Fruit fly (Drosophila melanogaster) whole organism, embryonic: ENCODE data around the gene Cpr67Fa1.
A peak's percentile ranks its signal among the peaks of the same experiment; 100 is the strongest.

Experiments
- CG10431 ChIP-seq: fragments of 200-800 bp; sonication (Bioruptor generic); optimal IDR thresholded peaks from 3 replicates; lab custom pipeline; 2018; ENCODE audit warnings: missing biosample characterization, mild to moderate bottlenecking, missing genetic modification characterization
- CG11695 ChIP-seq: fragments of 200-800 bp; sonication (Bioruptor generic); IDR thresholded peaks from 3 replicates; pipeline ENCODE4 v1.3.6; 2022; ENCODE audit warnings: missing biosample characterization, missing genetic modification characterization
- CG12104 ChIP-seq: fragments of 200-800 bp; sonication (Bioruptor generic); optimal IDR thresholded peaks from 3 replicates; lab custom pipeline; 2016; ENCODE audit warnings: missing biosample characterization, missing genetic modification characterization
- CG13287 ChIP-seq: fragments of 200-800 bp; sonication (Bioruptor generic); IDR thresholded peaks from 2 replicates; pipeline ENCODE4 v1.3.6; 2022; ENCODE audit warnings: missing biosample characterization, missing genetic modification characterization; ENCODE audit not compliant: partially characterized antibody
- CG17328 ChIP-seq: fragments of 200-800 bp; sonication (Bioruptor generic); IDR thresholded peaks from 2 replicates; pipeline ENCODE4 v1.3.6; 2022; ENCODE audit warnings: missing biosample characterization, missing genetic modification characterization
- CG2199 ChIP-seq: fragments of 200-800 bp; sonication (Bioruptor generic); IDR thresholded peaks from 3 replicates; pipeline ENCODE4 v1.3.6; 2022; ENCODE audit warnings: missing biosample characterization, missing genetic modification characterization
- CG31224 ChIP-seq: fragments of 200-800 bp; sonication (Bioruptor generic); IDR thresholded peaks from 2 replicates; pipeline ENCODE4 v1.3.6; 2022; ENCODE audit warnings: missing biosample characterization, missing genetic modification characterization
- CG33557 ChIP-seq: fragments of 200-800 bp; sonication (Bioruptor generic); optimal IDR thresholded peaks from 2 replicates; lab custom pipeline; 2019; ENCODE audit warnings: missing biosample characterization, mild to moderate bottlenecking, missing genetic modification characterization, moderate library complexity
- CG3726 ChIP-seq: fragments of 200-800 bp; sonication (Bioruptor generic); IDR thresholded peaks from 3 replicates; pipeline ENCODE4, ENCODE4 v1.3.6; 2022; ENCODE audit warnings: missing biosample characterization, missing genetic modification characterization
- CG3838 ChIP-seq: fragments of 200-800 bp; sonication (Bioruptor generic); optimal IDR thresholded peaks from 3 replicates; lab custom pipeline; 2016; ENCODE audit warnings: missing biosample characterization, missing genetic modification characterization
- CG6654 ChIP-seq: fragments of 200-800 bp; sonication (Bioruptor generic); optimal IDR thresholded peaks from 2 replicates; lab custom pipeline; 2017; ENCODE audit warnings: missing biosample characterization, mild to moderate bottlenecking, missing genetic modification characterization
- CG8281 ChIP-seq: fragments of 200-800 bp; sonication (Bioruptor generic); optimal IDR thresholded peaks from 2 replicates; lab custom pipeline; 2018; ENCODE audit warnings: missing biosample characterization, mild to moderate bottlenecking, missing genetic modification characterization, moderate library complexity
- CG9727 ChIP-seq: fragments of 200-800 bp; sonication (Bioruptor generic); optimal IDR thresholded peaks from 3 replicates; lab custom pipeline; 2017; ENCODE audit warnings: missing biosample characterization, mild to moderate bottlenecking, missing genetic modification characterization
- Dref ChIP-seq: fragments of 200-800 bp; sonication (Bioruptor generic); IDR thresholded peaks from 2 replicates; pipeline ENCODE4 v1.3.6; 2022; ENCODE audit warnings: missing biosample characterization, missing genetic modification characterization
- Elba2 ChIP-seq: fragments of 200-800 bp; sonication (Bioruptor generic); optimal IDR thresholded peaks from 3 replicates; lab custom pipeline; 2016; ENCODE audit warnings: missing biosample characterization, missing genetic modification characterization
- Fer1 ChIP-seq: fragments of 200-800 bp; sonication (Bioruptor generic); optimal IDR thresholded peaks from 2 replicates; lab custom pipeline; 2017; ENCODE audit warnings: missing biosample characterization, mild to moderate bottlenecking, missing genetic modification characterization
- HLH4C ChIP-seq: fragments of 200-800 bp; sonication (Bioruptor generic); IDR thresholded peaks from 3 replicates; pipeline ENCODE4 v1.3.6; 2022; ENCODE audit warnings: missing biosample characterization, missing genetic modification characterization; ENCODE audit not compliant: partially characterized antibody
- NfI ChIP-seq: fragments of 200-800 bp; sonication (Bioruptor generic); optimal IDR thresholded peaks from 3 replicates; lab custom pipeline; 2018; ENCODE audit warnings: missing biosample characterization, mild to moderate bottlenecking, missing genetic modification characterization, moderate library complexity
- Pdp1 ChIP-seq, 2 experiments: fragments of 200-800 bp; sonication (Bioruptor generic); optimal IDR thresholded peaks; 3 replicates each; lab custom pipeline; 2016; ENCODE audit warnings: missing biosample characterization in 2 of 2, missing genetic modification characterization in 2 of 2, mild to moderate bottlenecking in 1 of 2, moderate library complexity in 1 of 2
- Side ChIP-seq: fragments of 200-800 bp; sonication (Bioruptor generic); optimal IDR thresholded peaks from 2 replicates; lab custom pipeline; 2016; ENCODE audit warnings: missing biosample characterization, missing genetic modification characterization
- Six4 ChIP-seq: fragments of 200-800 bp; sonication (Bioruptor generic); optimal IDR thresholded peaks from 2 replicates; lab custom pipeline; 2016; ENCODE audit warnings: missing biosample characterization, missing genetic modification characterization
- Sox102F ChIP-seq: fragments of 200-800 bp; sonication (Bioruptor generic); optimal IDR thresholded peaks from 2 replicates; lab custom pipeline; 2018; ENCODE audit warnings: missing biosample characterization, mild to moderate bottlenecking, missing genetic modification characterization, moderate library complexity
- Stat92E ChIP-seq, 3 experiments: fragments of >200 bp in 2 of 3; fragments of 200-800 bp in 1 of 3; sonication (Bioruptor generic) in 1 of 3; optimal IDR thresholded peaks; 2 replicates each; lab custom pipeline; 2017 to 2019; ENCODE audit warnings: missing biosample characterization in 3 of 3, missing genetic modification characterization in 3 of 3, mild to moderate bottlenecking in 1 of 3, moderate library complexity in 1 of 3
- Usf ChIP-seq: fragments of 200-800 bp; sonication (Bioruptor generic); optimal IDR thresholded peaks from 2 replicates; lab custom pipeline; 2017; ENCODE audit warnings: missing genotype, missing biosample characterization, missing genetic modification characterization
- Vsx1 ChIP-seq: fragments of 200-800 bp; sonication (Bioruptor generic); optimal IDR thresholded peaks from 2 replicates; lab custom pipeline; 2017; ENCODE audit warnings: missing biosample characterization, mild to moderate bottlenecking, missing genetic modification characterization, missing genetic modification reagents
- ab ChIP-seq: fragments of 200-800 bp; sonication (Bioruptor generic); optimal IDR thresholded peaks from 2 replicates; lab custom pipeline; 2016; ENCODE audit warnings: missing biosample characterization, missing genetic modification characterization
- abd-A ChIP-seq: fragments of 200-800 bp; sonication (Bioruptor generic); optimal IDR thresholded peaks from 3 replicates; lab custom pipeline; 2019; ENCODE audit warnings: missing biosample characterization, mild to moderate bottlenecking, missing genetic modification characterization, moderate library complexity
- ase ChIP-seq: fragments of 200-800 bp; sonication (Bioruptor generic); IDR thresholded peaks from 3 replicates; pipeline ENCODE4 v1.3.6; 2022; ENCODE audit warnings: missing biosample characterization, missing genetic modification characterization
- ash1 ChIP-seq: fragments of 200-800 bp; sonication (Bioruptor generic); optimal IDR thresholded peaks from 2 replicates; lab custom pipeline; 2018; ENCODE audit warnings: missing biosample characterization, mild to moderate bottlenecking, missing genetic modification characterization
- bab2 ChIP-seq: fragments of 200-800 bp; sonication (Bioruptor generic); optimal IDR thresholded peaks from 2 replicates; lab custom pipeline; 2016; ENCODE audit warnings: missing biosample characterization, missing genetic modification characterization
- bigmax ChIP-seq: fragments of 200-800 bp; sonication (Bioruptor generic); optimal IDR thresholded peaks from 2 replicates; lab custom pipeline; 2018; ENCODE audit warnings: missing biosample characterization, mild to moderate bottlenecking, missing genetic modification characterization
- chinmo ChIP-seq: fragments of 200-800 bp; sonication (Bioruptor generic); IDR thresholded peaks from 4 replicates; pipeline ENCODE4 v1.3.6; 2022; ENCODE audit warnings: missing biosample characterization, missing genetic modification characterization; ENCODE audit not compliant: partially characterized antibody
- dimm ChIP-seq: fragments of 200-800 bp; sonication (Bioruptor generic); IDR thresholded peaks from 2 replicates; pipeline ENCODE4 v1.3.6; 2022; ENCODE audit warnings: missing biosample characterization, missing genetic modification characterization
- dmrt11E ChIP-seq: fragments of 200-800 bp; sonication (Bioruptor generic); optimal IDR thresholded peaks from 3 replicates; lab custom pipeline; 2018; ENCODE audit warnings: missing biosample characterization, mild to moderate bottlenecking, missing genetic modification characterization, moderate library complexity
- emc ChIP-seq: fragments of 200-800 bp; sonication (Bioruptor generic); optimal IDR thresholded peaks from 2 replicates; lab custom pipeline; 2016; ENCODE audit warnings: missing biosample characterization, missing genetic modification characterization
- fd64A ChIP-seq: fragments of 200-800 bp; sonication (Bioruptor generic); optimal IDR thresholded peaks from 3 replicates; lab custom pipeline; 2018; ENCODE audit warnings: missing biosample characterization, mild to moderate bottlenecking, missing genetic modification characterization
- gsb-n ChIP-seq: fragments of 200-800 bp; sonication (Bioruptor generic); optimal IDR thresholded peaks from 3 replicates; lab custom pipeline; 2018; ENCODE audit warnings: missing biosample characterization, mild to moderate bottlenecking, missing genetic modification characterization
- her ChIP-seq: fragments of 200-800 bp; sonication (Bioruptor generic); optimal IDR thresholded peaks from 2 replicates; lab custom pipeline; 2016; ENCODE audit warnings: missing biosample characterization, missing genetic modification characterization
- odd ChIP-seq: fragments of 200-800 bp; sonication (Bioruptor generic); optimal IDR thresholded peaks from 2 replicates; lab custom pipeline; 2017; ENCODE audit warnings: missing biosample characterization, mild to moderate bottlenecking, missing genetic modification characterization
- pan ChIP-seq, 4 experiments: fragments of >200 bp in 3 of 4; fragments of 200-800 bp in 1 of 4; sonication (Bioruptor generic) in 1 of 4; optimal IDR thresholded peaks in 3 of 4; IDR thresholded peaks in 1 of 4; 2 replicates each; pipeline versions ENCODE4 v1.3.6 to Lab custom; 2017 to 2022; ENCODE audit warnings: missing biosample characterization in 2 of 4, missing genetic modification characterization in 2 of 4, mixed read lengths in 1 of 4
- pzg ChIP-seq: fragments of 200-800 bp; sonication (Bioruptor generic); optimal IDR thresholded peaks from 3 replicates; lab custom pipeline; 2018; ENCODE audit warnings: missing biosample characterization, mild to moderate bottlenecking, missing genetic modification characterization, moderate library complexity
- sd ChIP-seq: fragments of 200-800 bp; sonication (Bioruptor generic); optimal IDR thresholded peaks from 3 replicates; lab custom pipeline; 2018; ENCODE audit warnings: missing biosample characterization, mild to moderate bottlenecking, missing genetic modification characterization, moderate library complexity
- sens ChIP-seq: fragments of 200-800 bp; sonication (Bioruptor generic); peaks from one replicate; lab custom pipeline; 2016; ENCODE audit warnings: missing biosample characterization, missing genetic modification characterization
- sisA ChIP-seq: fragments of 200-800 bp; sonication (Bioruptor generic); IDR thresholded peaks from 2 replicates; pipeline ENCODE4 v1.3.6; 2022; ENCODE audit warnings: missing biosample characterization, missing genetic modification characterization
- tll ChIP-seq, 2 experiments: fragments of 200-800 bp in 1 of 2; fragments of >200 bp in 1 of 2; sonication (Bioruptor generic) in 1 of 2; optimal IDR thresholded peaks; 2 replicates each; lab custom pipeline; 2017 to 2019; ENCODE audit warnings: missing biosample characterization in 2 of 2, missing genetic modification characterization in 2 of 2, mild to moderate bottlenecking in 1 of 2, moderate library complexity in 1 of 2
- tna ChIP-seq: fragments of 200-800 bp; sonication (Bioruptor generic); IDR thresholded peaks from 2 replicates; pipeline ENCODE4 v1.3.6; 2022; ENCODE audit warnings: missing biosample characterization, missing genetic modification characterization; ENCODE audit not compliant: partially characterized antibody
- z ChIP-seq: fragments of 200-800 bp; sonication (Bioruptor generic); IDR thresholded peaks from 3 replicates; pipeline ENCODE4 v1.3.6; 2022; ENCODE audit warnings: missing biosample characterization, missing genetic modification characterization

Gene Cpr67Fa1

dm6 chr3L:10843685-10844084 is 46.1 kb upstream of the Cpr67Fa1 start (continued):
- TF ChIP-seq fd64A (GFP tag; lab: Kevin White, UChicago), result no peak
- TF ChIP-seq CG6654 (GFP tag; lab: Kevin White, UChicago), result no peak
- no peak for TF ChIP-seq Dref (GFP tag; lab: Robert Waterston, UW)
- TF ChIP-seq chinmo (GFP tag; lab: Robert Waterston, UW), result 0 out of 4 replicates have a peak, but pooled peaks have one; percentile 31
- TF ChIP-seq Six4 (GFP tag; lab: Kevin White, UChicago), result no peak
- TF ChIP-seq bigmax (GFP tag; lab: Kevin White, UChicago), result no peak
- TF ChIP-seq ash1 (GFP tag; lab: Kevin White, UChicago), result no peak
- TF ChIP-seq CG10431 (GFP tag; lab: Kevin White, UChicago), result no peak
- no peak for TF ChIP-seq tll (GFP tag; optimal IDR thresholded peaks at IDR 0.05; lab: Kevin White, UChicago)
- no peak for TF ChIP-seq emc (GFP tag; lab: Kevin White, UChicago)
- TF ChIP-seq gsb-n (tag; lab: Kevin White, UChicago), result peak; percentile 36
- TF ChIP-seq Pdp1 (GFP tag; optimal IDR thresholded peaks at IDR 0.05; lab: Kevin White, UChicago), result no peak
- TF ChIP-seq z (GFP tag; lab: Robert Waterston, UW), result no peak
- TF ChIP-seq ab (GFP tag; lab: Kevin White, UChicago), result no peak
- no peak for TF ChIP-seq Usf (GFP tag; lab: Kevin White, UChicago)
- TF ChIP-seq tna (GFP tag; lab: Robert Waterston, UW), result no peak
- TF ChIP-seq Vsx1 (GFP tag; lab: Kevin White, UChicago), result no peak
- no peak for TF ChIP-seq Fer1 (GFP tag; lab: Kevin White, UChicago)
- TF ChIP-seq sd (tag; lab: Kevin White, UChicago), result no peak
- no peak for TF ChIP-seq her (GFP tag; lab: Kevin White, UChicago)
- TF ChIP-seq dmrt11E (tag; lab: Kevin White, UChicago), result no peak
- no peak for TF ChIP-seq CG31224 (GFP tag; lab: Robert Waterston, UW)
- no peak for TF ChIP-seq pan (optimal IDR thresholded peaks at IDR 0.05; lab: Kevin White, UChicago)
- TF ChIP-seq pan (GFP tag; optimal IDR thresholded peaks at IDR 0.05 in 1 of 2, IDR thresholded peaks at IDR 0.05 in 1 of 2), result peak in 1 of 2 experiments; percentile 1
- 0 out of 2 replicates have a peak, but pooled peaks have one; percentile 2 for TF ChIP-seq dimm (GFP tag; lab: Robert Waterston, UW)
- TF ChIP-seq odd (GFP tag; lab: Kevin White, UChicago), result no peak
- TF ChIP-seq ase, result no peak
- no peak for TF ChIP-seq Stat92E (GFP tag; optimal IDR thresholded peaks at IDR 0.05; lab: Kevin White, UChicago)
- no peak for TF ChIP-seq bab2 (GFP tag; lab: Kevin White, UChicago)
- no peak for TF ChIP-seq sens
- TF ChIP-seq CG33557 (GFP tag; lab: Kevin White, UChicago), result no peak
- TF ChIP-seq CG3838 (GFP tag; lab: Kevin White, UChicago), result no peak
- TF ChIP-seq CG3726 (GFP tag; lab: Robert Waterston, UW), result no peak
- no peak for TF ChIP-seq CG17328 (GFP tag; lab: Robert Waterston, UW)
- TF ChIP-seq CG2199 (GFP tag; lab: Robert Waterston, UW), result peak; percentile 60; the same call in 2 of the 3 replicates
- no peak for TF ChIP-seq Sox102F (GFP tag; lab: Kevin White, UChicago)

- 0 out of 2 replicates have a peak, but pooled peaks have one; percentile 19 for TF ChIP-seq sisA (GFP tag; lab: Robert Waterston, UW)
- TF ChIP-seq NfI (GFP tag; lab: Kevin White, UChicago), result no peak
- TF ChIP-seq CG8281 (tag; lab: Kevin White, UChicago), result no peak
- TF ChIP-seq Side (GFP tag; lab: Kevin White, UChicago), result no peak
- TF ChIP-seq HLH4C (GFP tag; lab: Robert Waterston, UW), result no peak
- no peak for TF ChIP-seq pzg
- no peak for TF ChIP-seq CG11695 (GFP tag; lab: Robert Waterston, UW)
- TF ChIP-seq Six4 (GFP tag; lab: Kevin White, UChicago), result no peak
- peak; percentile 10 for TF ChIP-seq CG12104
- peak; percentile 19 for TF ChIP-seq abd-A
- no peak for TF ChIP-seq CG13287 (GFP tag; lab: Robert Waterston, UW)
- peak; percentile 68 for TF ChIP-seq CG9727 (GFP tag; lab: Kevin White, UChicago)
- no peak for TF ChIP-seq Elba2 (GFP tag; lab: Kevin White, UChicago)
These were observed 45.0 kb upstream of the Cpr67Fa1 start for dm6 chr3L:10844548-10845530.
